Worm (Caenorhabditis elegans): ENCODE data around the gene K11D12.11.

K11D12.11 gene

DNA sequence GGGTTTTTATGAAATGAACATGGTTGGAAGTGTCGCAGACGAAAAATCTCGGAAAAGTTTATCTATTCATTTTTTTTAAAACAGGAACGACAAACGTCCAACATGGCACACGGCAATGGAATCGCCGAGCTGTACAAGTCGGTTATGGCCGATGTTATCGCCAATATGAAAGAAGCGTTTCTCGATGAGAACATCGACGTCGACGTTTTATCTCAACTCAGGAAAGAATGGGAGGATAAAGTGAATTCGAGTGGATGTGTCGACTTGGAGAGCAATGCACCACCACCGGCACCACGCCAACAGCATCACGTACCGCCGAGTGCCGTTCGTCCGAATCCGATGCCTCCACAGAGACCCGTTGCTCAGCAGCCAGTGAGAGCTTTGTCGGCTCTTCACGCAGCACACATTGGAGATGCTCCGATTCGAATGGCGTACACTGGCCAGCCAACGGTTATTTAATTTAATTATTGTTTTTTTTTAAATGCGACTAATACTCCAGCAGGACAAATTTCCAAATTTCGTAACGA lies 10.7 kb upstream of the K11D12.11 start (continued):
- no peak for TF ChIP-seq ccch-3 (GFP tag; optimal IDR thresholded peaks at IDR 0.05)
- TF ChIP-seq C17E4.6 (GFP tag; IDR thresholded peaks at IDR 0.05) = no peak
- peak; percentile 76; the same call in 1 of the 2 replicates for TF ChIP-seq zfh-2 (GFP tag; conservative IDR thresholded peaks at IDR 0.05)
- TF ChIP-seq Y79H2A.3 (GFP tag; conservative IDR thresholded peaks at IDR 0.05) = no peak
- no peak for TF ChIP-seq F57C9.4 (tag; optimal IDR thresholded peaks at IDR 0.05)
- TF ChIP-seq ztf-22 (GFP tag; optimal IDR thresholded peaks at IDR 0.05) = no peak
- TF ChIP-seq egl-18 (GFP tag; IDR thresholded peaks at IDR 0.05) = no peak
- no peak for TF ChIP-seq mxl-1 (tag; optimal IDR thresholded peaks at IDR 0.05)
- no peak for TF ChIP-seq B0336.3 (GFP tag; IDR thresholded peaks at IDR 0.05)
- 0 out of 2 replicates have a peak, but pooled peaks have one; percentile 5 for TF ChIP-seq hmg-1.2 (GFP tag; IDR thresholded peaks at IDR 0.05)
- TF ChIP-seq egl-44 (GFP tag; IDR thresholded peaks at IDR 0.05) = peak; percentile 33; the same call in 1 of the 2 replicates
- TF ChIP-seq K11D2.4 (GFP tag; IDR thresholded peaks at IDR 0.05) = 0 out of 2 replicates have a peak, but pooled peaks have one; percentile 16
- TF ChIP-seq pha-4 (tag; optimal IDR thresholded peaks at IDR 0.05) = no peak
- peak; percentile 66; the same call in 1 of the 2 replicates for TF ChIP-seq nfyb-1 (GFP tag; IDR thresholded peaks at IDR 0.05)
- no peak for TF ChIP-seq chd-7 (tag; optimal IDR thresholded peaks at IDR 0.05)
- no peak for TF ChIP-seq mes-4 (tag; optimal IDR thresholded peaks at IDR 0.05)
- no peak for TF ChIP-seq nfya-2 (GFP tag; IDR thresholded peaks at IDR 0.05)
- TF ChIP-seq mcd-1 (GFP tag; IDR thresholded peaks at IDR 0.05) = 0 out of 2 replicates have a peak, but pooled peaks have one; percentile 21
- TF ChIP-seq F10E7.11 (tag; optimal IDR thresholded peaks at IDR 0.05) = no peak
- no peak for TF ChIP-seq ztf-28 (GFP tag; IDR thresholded peaks at IDR 0.05)
- TF ChIP-seq B0019.2 (GFP tag; conservative IDR thresholded peaks at IDR 0.05) = no peak
- no peak for TF ChIP-seq ztf-26 (tag; optimal IDR thresholded peaks at IDR 0.05)
- no peak for TF ChIP-seq repo-1 (tag; optimal IDR thresholded peaks at IDR 0.05)
- no peak for TF ChIP-seq pbrm-1 (GFP tag; IDR thresholded peaks at IDR 0.05)
- TF ChIP-seq F39B2.1 (GFP tag; IDR thresholded peaks at IDR 0.05) = no peak

DNA sequence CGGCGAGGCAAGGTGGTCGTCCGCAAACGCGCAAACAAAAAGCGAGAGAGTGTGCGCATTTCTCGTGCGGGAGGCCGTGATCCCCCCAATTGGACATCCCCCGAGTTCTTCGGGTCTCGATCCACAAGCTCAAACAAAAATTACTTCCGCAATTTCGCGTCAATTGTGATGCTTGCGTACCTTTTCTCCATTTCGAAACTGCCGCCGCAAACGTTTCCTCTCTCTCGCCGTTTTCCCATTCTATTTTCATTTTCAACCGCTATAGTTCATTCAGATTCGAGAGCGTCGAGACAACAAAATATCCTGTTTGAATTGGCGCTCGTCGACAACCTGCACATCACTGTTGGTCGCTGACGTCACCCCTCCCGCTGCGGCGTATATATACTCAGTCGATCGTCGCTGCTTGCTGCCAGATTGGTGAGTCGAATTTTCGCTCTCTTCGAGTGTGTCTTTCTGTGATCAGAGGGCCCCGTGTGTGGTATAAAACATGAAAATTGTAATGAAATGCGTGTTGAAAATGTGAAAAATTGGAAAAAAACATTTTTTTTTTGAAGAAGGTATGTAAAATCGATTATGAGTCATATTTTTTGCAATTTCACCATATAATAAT lies 10.0 kb upstream of the K11D12.11 start, which contains the start of the genes pqn-51 and K11D12.14:
Gene pqn-51 (plus strand): TSS at position 275 of the 610 bp plus-strand sequence.
Gene K11D12.14 (plus strand): TSS at position 304 of the 610 bp plus-strand sequence.
- TF ChIP-seq lsl-1 (GFP tag; optimal IDR thresholded peaks at IDR 0.05) = peak; percentile 55
- TF ChIP-seq C06A6.2 (GFP tag; conservative IDR thresholded peaks at IDR 0.05) = peak; percentile 92
- TF ChIP-seq B0261.1 (tag; optimal IDR thresholded peaks at IDR 0.05) = no peak
- TF ChIP-seq pbrm-1 (GFP tag; IDR thresholded peaks at IDR 0.05) = peak; percentile 88
- TF ChIP-seq nhr-90 (tag; optimal IDR thresholded peaks at IDR 0.05) = peak; percentile 8
- no peak for TF ChIP-seq sptf-2 (GFP tag; optimal IDR thresholded peaks at IDR 0.05)
- TF ChIP-seq ztf-25 (GFP tag; IDR thresholded peaks at IDR 0.05) = 0 out of 2 replicates have a peak, but pooled peaks have one; percentile 35
- peak; percentile 90 for TF ChIP-seq D2030.7 (GFP tag; IDR thresholded peaks at IDR 0.05)
- TF ChIP-seq zfh-2 (GFP tag; conservative IDR thresholded peaks at IDR 0.05) = peak; percentile 93
- TF ChIP-seq dpl-1 (GFP tag; optimal IDR thresholded peaks at IDR 0.05) = peak; percentile 52
- TF ChIP-seq aptf-2 (GFP tag; conservative IDR thresholded peaks at IDR 0.05) = no peak
- no peak for TF ChIP-seq lsy-27 (tag; optimal IDR thresholded peaks at IDR 0.05; ENCODE audit: borderline replicate concordance, insufficient read depth)
- TF ChIP-seq snpc-4 (GFP tag; optimal IDR thresholded peaks at IDR 0.05) = no peak
- TF ChIP-seq snpc-4 (tag; optimal IDR thresholded peaks at IDR 0.05) = peak in 3 of 4 experiments; percentile 21 to 71 (median 68)
- peak; percentile 57; the same call in 1 of the 2 replicates for TF ChIP-seq Y95B8A.8 (GFP tag; IDR thresholded peaks at IDR 0.05)
- TF ChIP-seq ztf-18 (tag; optimal IDR thresholded peaks at IDR 0.05) = peak; percentile 93
- TF ChIP-seq ceh-100 (GFP tag; IDR thresholded peaks at IDR 0.05) = peak; percentile 92
- no peak for TF ChIP-seq repo-1 (tag; optimal IDR thresholded peaks at IDR 0.05)
- no peak for TF ChIP-seq snpc-1.1 (tag; optimal IDR thresholded peaks at IDR 0.05; ENCODE audit: insufficient read depth)
- TF ChIP-seq nfya-2 (GFP tag; IDR thresholded peaks at IDR 0.05) = no peak
- TF ChIP-seq madf-6 (GFP tag; IDR thresholded peaks at IDR 0.05) = peak; percentile 86
- TF ChIP-seq chd-7 (tag; optimal IDR thresholded peaks at IDR 0.05) = no peak
- TF ChIP-seq F23B12.7 (tag; optimal IDR thresholded peaks at IDR 0.05; ENCODE audit: insufficient read depth) = peak; percentile 43
- TF ChIP-seq bed-1 (GFP tag; IDR thresholded peaks at IDR 0.05) = no peak
- peak; percentile 62; the same call in 1 of the 2 replicates for TF ChIP-seq lir-1 (GFP tag; conservative IDR thresholded peaks at IDR 0.05)
- peak; percentile 77 for TF ChIP-seq somi-1 (GFP tag; optimal IDR thresholded peaks at IDR 0.05)

Measured in whole organism, young adult.